Fruit fly (Drosophila melanogaster): Measurements from ENCODE around the gene Surf6.

DNA sequence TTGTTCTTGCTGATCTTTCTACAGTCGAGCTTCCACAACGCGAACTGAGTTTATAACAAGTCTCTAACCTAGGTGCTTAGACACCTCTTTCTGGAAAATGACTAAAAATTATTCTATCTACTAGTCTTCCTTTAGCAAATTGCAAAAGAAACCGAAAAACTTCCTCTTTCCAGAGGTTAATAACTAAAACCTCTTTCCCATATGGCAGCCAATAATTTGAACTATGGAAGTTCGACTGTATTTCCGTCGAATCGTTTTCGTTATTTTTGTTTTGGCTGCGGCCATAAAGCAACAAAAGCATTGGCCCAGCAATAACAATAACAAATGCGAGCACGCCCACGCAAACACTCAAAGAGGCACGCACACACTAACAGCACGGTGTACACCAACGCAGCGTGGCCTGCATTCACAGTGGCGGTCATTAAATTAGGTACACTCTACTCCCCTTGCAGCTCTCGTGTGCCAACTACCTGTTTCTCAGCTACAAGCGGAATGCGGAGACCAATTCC lies 24.2 kb downstream of the Surf6 start:
- TF ChIP-seq sd (tag; optimal IDR thresholded peaks at IDR 0.05) (peak; percentile 39), Dip2 (GFP tag; IDR thresholded peaks at IDR 0.05) (no peak), grau (tag; optimal IDR thresholded peaks at IDR 0.05) (peak; percentile 96), Ada2b (GFP tag; IDR thresholded peaks at IDR 0.05) (peak; percentile 27; the same call in 1 of the 2 replicates), Fer2 (tag; optimal IDR thresholded peaks at IDR 0.05) (peak; percentile 1)
